Fruit fly (Drosophila melanogaster) whole organism, embryonic: ENCODE measurements around the gene Nf-YC.
A peak's percentile ranks its signal among the peaks of the same experiment; 100 is the strongest.

ENCODE experiments used
- Aef1 ChIP-seq: fragments of 200-800 bp; sonication (Bioruptor generic); IDR thresholded peaks from 3 replicates; pipeline ENCODE4 v1.3.6; 2022; ENCODE audit warnings: missing biosample characterization, missing genetic modification characterization
- Antp ChIP-seq: fragments of 200-800 bp; sonication (Bioruptor generic); optimal IDR thresholded peaks from 3 replicates; lab custom pipeline; 2016; ENCODE audit warnings: missing biosample characterization, missing genetic modification characterization
- CG10267 ChIP-seq: fragments of 200-800 bp; sonication (Bioruptor generic); optimal IDR thresholded peaks from 2 replicates; lab custom pipeline; 2018; ENCODE audit warnings: missing biosample characterization, mild to moderate bottlenecking, missing genetic modification characterization, moderate library complexity
- CG10321 ChIP-seq: fragments of 200-800 bp; sonication (Bioruptor generic); IDR thresholded peaks from 2 replicates; pipeline ENCODE4 v1.3.6; 2022; ENCODE audit warnings: missing biosample characterization, missing genetic modification characterization
- CG10366 ChIP-seq: fragments of 200-800 bp; sonication (Bioruptor generic); IDR thresholded peaks from 2 replicates; pipeline ENCODE4 v1.3.6; 2022; ENCODE audit warnings: missing biosample characterization, missing genetic modification characterization
- CG11085 ChIP-seq: fragments of 200-800 bp; sonication (Bioruptor generic); IDR thresholded peaks from 2 replicates; pipeline ENCODE4 v1.3.6; 2022; ENCODE audit warnings: missing biosample characterization, missing genetic modification characterization
- CG12744 ChIP-seq: fragments of 200-800 bp; sonication (Bioruptor generic); optimal IDR thresholded peaks from 2 replicates; lab custom pipeline; 2016; ENCODE audit warnings: missing biosample characterization, missing genetic modification characterization
- CG14050 ChIP-seq: fragments of 200-800 bp; sonication (Bioruptor generic); IDR thresholded peaks from 3 replicates; pipeline ENCODE4 v1.3.6; 2022; ENCODE audit warnings: missing biosample characterization, missing genetic modification characterization
- CG14710 ChIP-seq: fragments of 200-800 bp; sonication (Bioruptor generic); optimal IDR thresholded peaks from 3 replicates; lab custom pipeline; 2019; ENCODE audit warnings: missing biosample characterization, mild to moderate bottlenecking, missing genetic modification characterization, moderate library complexity
- CG15601 ChIP-seq: fragments of 200-800 bp; sonication (Bioruptor generic); optimal IDR thresholded peaks from 3 replicates; lab custom pipeline; 2019; ENCODE audit warnings: missing biosample characterization, mild to moderate bottlenecking, missing genetic modification characterization, moderate library complexity
- CG2129 ChIP-seq: fragments of 200-800 bp; sonication (Bioruptor generic); IDR thresholded peaks from 2 replicates; pipeline ENCODE4 v1.3.6; 2022; ENCODE audit warnings: missing biosample characterization, missing genetic modification characterization; ENCODE audit not compliant: partially characterized antibody
- CG3838 ChIP-seq: fragments of 200-800 bp; sonication (Bioruptor generic); optimal IDR thresholded peaks from 3 replicates; lab custom pipeline; 2016; ENCODE audit warnings: missing biosample characterization, missing genetic modification characterization
- CG3847 ChIP-seq: fragments of 200-800 bp; sonication (Bioruptor generic); IDR thresholded peaks from 2 replicates; pipeline ENCODE4 v1.3.6; 2022; ENCODE audit warnings: missing biosample characterization, missing genetic modification characterization
- CG7556 ChIP-seq: fragments of 200-800 bp; sonication (Bioruptor generic); optimal IDR thresholded peaks from 2 replicates; lab custom pipeline; 2017; ENCODE audit warnings: missing biosample characterization, mild to moderate bottlenecking, missing genetic modification characterization
- CG7963 ChIP-seq: fragments of 200-800 bp; sonication (Bioruptor generic); IDR thresholded peaks from 3 replicates; pipeline ENCODE4 v1.3.6; 2022; ENCODE audit warnings: missing biosample characterization, missing genetic modification characterization; ENCODE audit not compliant: partially characterized antibody
- CG8359 ChIP-seq: fragments of 200-800 bp; sonication (Bioruptor generic); optimal IDR thresholded peaks from 2 replicates; lab custom pipeline; 2017; ENCODE audit warnings: missing biosample characterization, mild to moderate bottlenecking, missing genetic modification characterization, borderline replicate concordance
- CG8478 ChIP-seq: fragments of >200 bp; optimal IDR thresholded peaks from 2 replicates; lab custom pipeline; 2018
- CG8765 ChIP-seq: fragments of 200-800 bp; sonication (Bioruptor generic); IDR thresholded peaks from 2 replicates; pipeline ENCODE4 v1.3.6; 2022; ENCODE audit warnings: missing biosample characterization, missing genetic modification characterization
- CG9727 ChIP-seq: fragments of 200-800 bp; sonication (Bioruptor generic); optimal IDR thresholded peaks from 3 replicates; lab custom pipeline; 2017; ENCODE audit warnings: missing biosample characterization, mild to moderate bottlenecking, missing genetic modification characterization
- Dip2 ChIP-seq: fragments of 200-800 bp; sonication (Bioruptor generic); IDR thresholded peaks from 2 replicates; pipeline ENCODE4 v1.3.6; 2022; ENCODE audit warnings: missing biosample characterization, missing genetic modification characterization
- Doc2 ChIP-seq: fragments of 200-800 bp; sonication (Bioruptor generic); IDR thresholded peaks from 2 replicates; pipeline ENCODE4 v1.3.6; 2022; ENCODE audit warnings: missing biosample characterization, missing genetic modification characterization
- Dref ChIP-seq: fragments of 200-800 bp; sonication (Bioruptor generic); IDR thresholded peaks from 2 replicates; pipeline ENCODE4 v1.3.6; 2022; ENCODE audit warnings: missing biosample characterization, missing genetic modification characterization
- Hmx ChIP-seq: fragments of 200-800 bp; sonication (Bioruptor generic); optimal IDR thresholded peaks from 2 replicates; lab custom pipeline; 2016; ENCODE audit warnings: missing biosample characterization, missing genetic modification characterization
- Hr39 ChIP-seq: fragments of >200 bp; optimal IDR thresholded peaks from 2 replicates; lab custom pipeline; 2017
- Hr51 ChIP-seq, 2 experiments: fragments of 200-800 bp; sonication (Bioruptor generic); optimal IDR thresholded peaks; 2 replicates in 1 of 2; 3 replicates in 1 of 2; lab custom pipeline; 2016 to 2018; ENCODE audit warnings: missing biosample characterization in 2 of 2, missing genetic modification characterization in 2 of 2, mild to moderate bottlenecking in 1 of 2, moderate library complexity in 1 of 2
- Nf-YA ChIP-seq: fragments of 200-800 bp; sonication (Bioruptor generic); IDR thresholded peaks from 2 replicates; pipeline ENCODE4 v1.3.6; 2022; ENCODE audit warnings: missing biosample characterization, missing genetic modification characterization
- PHDP ChIP-seq: fragments of 200-800 bp; sonication (Bioruptor generic); optimal IDR thresholded peaks from 3 replicates; lab custom pipeline; 2018; ENCODE audit warnings: missing biosample characterization, mild to moderate bottlenecking, missing genetic modification characterization, moderate library complexity
- Sin3A ChIP-seq: fragments of >200 bp; optimal IDR thresholded peaks from 2 replicates; lab custom pipeline; 2018
- Sox100B ChIP-seq: fragments of 200-800 bp; sonication (Bioruptor generic); optimal IDR thresholded peaks from 3 replicates; lab custom pipeline; 2018; ENCODE audit warnings: missing biosample characterization, mild to moderate bottlenecking, missing genetic modification characterization
- TFAM ChIP-seq: fragments of 200-800 bp; sonication (Bioruptor generic); optimal IDR thresholded peaks from 2 replicates; lab custom pipeline; 2017; ENCODE audit warnings: missing biosample characterization, missing genetic modification characterization, inconsistent platforms
- ac ChIP-seq: fragments of 200-800 bp; sonication (Bioruptor generic); optimal IDR thresholded peaks from 3 replicates; lab custom pipeline; 2017; ENCODE audit warnings: missing biosample characterization, mild to moderate bottlenecking, missing genetic modification characterization
- amos ChIP-seq: fragments of 200-800 bp; sonication (Bioruptor generic); IDR thresholded peaks from 2 replicates; pipeline ENCODE4 v1.3.6; 2022; ENCODE audit warnings: missing biosample characterization, missing genetic modification characterization; ENCODE audit not compliant: partially characterized antibody
- btn ChIP-seq: fragments of 200-800 bp; sonication (Bioruptor generic); optimal IDR thresholded peaks from 2 replicates; lab custom pipeline; 2016; ENCODE audit warnings: missing biosample characterization, missing genetic modification characterization
- cad ChIP-seq: fragments of >200 bp; optimal IDR thresholded peaks from 2 replicates; lab custom pipeline; 2017; ENCODE audit warnings: missing biosample characterization, missing genetic modification characterization
- chm ChIP-seq: fragments of 200-800 bp; sonication (Bioruptor generic); IDR thresholded peaks from 2 replicates; pipeline ENCODE4 v1.3.6; 2022; ENCODE audit warnings: missing biosample characterization, missing genetic modification characterization
- gem ChIP-seq: fragments of 200-800 bp; sonication (Bioruptor generic); optimal IDR thresholded peaks from 2 replicates; lab custom pipeline; 2019; ENCODE audit warnings: missing biosample characterization, mild to moderate bottlenecking, missing genetic modification characterization, moderate library complexity
- gro ChIP-seq: fragments of 200-800 bp; sonication (Bioruptor generic); optimal IDR thresholded peaks from 2 replicates; lab custom pipeline; 2016; ENCODE audit warnings: missing biosample characterization, missing genetic modification characterization
- gsb-n ChIP-seq: fragments of 200-800 bp; sonication (Bioruptor generic); optimal IDR thresholded peaks from 3 replicates; lab custom pipeline; 2018; ENCODE audit warnings: missing biosample characterization, mild to moderate bottlenecking, missing genetic modification characterization
- klu ChIP-seq: fragments of 200-800 bp; sonication (Bioruptor generic); IDR thresholded peaks from 2 replicates; pipeline ENCODE4 v1.3.6; 2022; ENCODE audit warnings: missing biosample characterization, missing genetic modification characterization
- lilli ChIP-seq: fragments of 200-800 bp; sonication (Bioruptor generic); optimal IDR thresholded peaks from 3 replicates; lab custom pipeline; 2016; ENCODE audit warnings: missing biosample characterization, missing genetic modification characterization
- lov ChIP-seq, 2 experiments: fragments of 200-800 bp in 1 of 2; fragments of >200 bp in 1 of 2; sonication (Bioruptor generic) in 1 of 2; IDR thresholded peaks in 1 of 2; optimal IDR thresholded peaks in 1 of 2; 2 replicates in 1 of 2; 3 replicates in 1 of 2; pipeline versions ENCODE4 v1.3.6 to Lab custom; 2017 to 2022; ENCODE audit warnings: missing biosample characterization in 1 of 2, missing genetic modification characterization in 1 of 2
- mld ChIP-seq: fragments of 200-800 bp; sonication (Bioruptor generic); IDR thresholded peaks from 3 replicates; pipeline ENCODE4 v1.3.6; 2022; ENCODE audit warnings: missing biosample characterization, missing genetic modification characterization; ENCODE audit not compliant: partially characterized antibody
- nmo ChIP-seq: fragments of 200-800 bp; sonication (Bioruptor generic); optimal IDR thresholded peaks from 2 replicates; lab custom pipeline; 2018; ENCODE audit warnings: missing biosample characterization, mild to moderate bottlenecking, missing genetic modification characterization, moderate library complexity
- oc ChIP-seq: fragments of 200-800 bp; sonication (Bioruptor generic); optimal IDR thresholded peaks from 2 replicates; lab custom pipeline; 2018; ENCODE audit warnings: missing biosample characterization, mild to moderate bottlenecking, missing genetic modification characterization, moderate library complexity
- psq ChIP-seq: fragments of 200-800 bp; sonication (Bioruptor generic); optimal IDR thresholded peaks from 2 replicates; lab custom pipeline; 2017; ENCODE audit warnings: missing biosample characterization, missing genetic modification characterization
- row ChIP-seq: fragments of 200-800 bp; sonication (Bioruptor generic); IDR thresholded peaks from 3 replicates; pipeline ENCODE4 v1.3.6; 2022; ENCODE audit warnings: missing biosample characterization, missing genetic modification characterization
- ttk ChIP-seq: fragments of 200-800 bp; sonication (Bioruptor generic); IDR thresholded peaks from 2 replicates; pipeline ENCODE4 v2.1.2; 2022; ENCODE audit warnings: missing biosample characterization, missing genetic modification characterization
- tup ChIP-seq: fragments of 200-800 bp; sonication (Bioruptor generic); optimal IDR thresholded peaks from 2 replicates; lab custom pipeline; 2016; ENCODE audit warnings: missing biosample characterization, mild to moderate bottlenecking, missing genetic modification characterization, moderate library complexity
- twi ChIP-seq: fragments of 200-800 bp; optimal IDR thresholded peaks from 2 replicates; lab custom pipeline; 2019; ENCODE audit warnings: missing biosample characterization, mild to moderate bottlenecking, missing genetic modification characterization, moderate library complexity
- usp ChIP-seq: fragments of >200 bp; optimal IDR thresholded peaks from 2 replicates; lab custom pipeline; 2017; ENCODE audit warnings: missing biosample characterization, missing genetic modification characterization
- wek ChIP-seq: fragments of 200-800 bp; sonication (Bioruptor generic); optimal IDR thresholded peaks from 3 replicates; lab custom pipeline; 2018; ENCODE audit warnings: missing biosample characterization, mild to moderate bottlenecking, missing genetic modification characterization, moderate library complexity
- yki ChIP-seq: fragments of >200 bp; optimal IDR thresholded peaks from 3 replicates; lab custom pipeline; 2018

Nf-YC gene

DNA sequence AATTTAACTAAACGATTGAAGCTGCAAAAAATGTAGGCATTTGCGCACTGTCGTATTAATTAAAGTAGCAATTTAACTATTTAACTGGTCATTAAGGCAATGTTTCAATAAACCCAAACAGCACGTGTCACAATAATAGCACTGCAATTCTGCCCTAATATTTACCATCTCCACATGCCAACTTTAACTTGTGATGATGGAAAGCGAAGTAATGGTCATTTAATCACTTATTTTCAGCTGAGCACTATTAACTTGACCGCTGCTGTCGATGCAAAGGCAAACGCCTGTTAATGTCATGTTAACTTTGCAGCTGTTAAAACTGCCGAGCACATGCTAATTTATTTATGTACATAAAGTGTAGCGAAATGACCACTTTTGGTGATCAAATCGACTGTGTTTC is 26.5 kb downstream of the Nf-YC start (continued):
- TF ChIP-seq Dip2 (no peak), CG15601 (peak; percentile 37), gsb-n (peak; percentile 52), tup (GFP tag; lab: Kevin White, UChicago) (peak; percentile 55), Sin3A (no peak), cad (no peak), CG10321 (GFP tag; lab: Robert Waterston, UW) (peak; percentile 56), CG7556 (peak; percentile 76), twi (tag; lab: Kevin White, UChicago) (no peak), yki (lab: Kevin White, UChicago) (no peak), psq (GFP tag; lab: Kevin White, UChicago) (peak; percentile 53), CG2129 (no peak), lilli (GFP tag; lab: Kevin White, UChicago) (peak; percentile 84), Hr51 (GFP tag; optimal IDR thresholded peaks at IDR 0.05; lab: Kevin White, UChicago) (peak; percentile 75 to 89), Antp (peak; percentile 76), gem (tag; lab: Kevin White, UChicago) (peak; percentile 88), Sox100B (GFP tag; lab: Kevin White, UChicago) (peak; percentile 66), wek (GFP tag; lab: Kevin White, UChicago) (peak; percentile 76), Hmx (GFP tag; lab: Kevin White, UChicago) (no peak), CG11085 (GFP tag; lab: Robert Waterston, UW) (peak; percentile 60), Doc2 (GFP tag; lab: Robert Waterston, UW) (0 out of 2 replicates have a peak, but pooled peaks have one; percentile 41), CG10366 (GFP tag; lab: Robert Waterston, UW) (peak; percentile 91), gro (peak; percentile 78), btn (GFP tag; lab: Kevin White, UChicago) (peak; percentile 51), CG3838 (GFP tag; lab: Kevin White, UChicago) (peak; percentile 26), Hr39 (lab: Kevin White, UChicago) (no peak), nmo (GFP tag; lab: Kevin White, UChicago) (peak; percentile 79), CG8765 (0 out of 2 replicates have a peak, but pooled peaks have one; percentile 37), Aef1 (GFP tag; lab: Robert Waterston, UW) (peak; percentile 85), row (GFP tag; lab: Robert Waterston, UW) (peak; percentile 84), klu (GFP tag; lab: Robert Waterston, UW) (peak; percentile 72), chm (GFP tag; lab: Robert Waterston, UW) (peak; percentile 73; the same call in 1 of the 2 replicates), Nf-YA (GFP tag; lab: Robert Waterston, UW) (peak; percentile 68), ac (GFP tag; lab: Kevin White, UChicago) (peak; percentile 36), TFAM (GFP tag; lab: Kevin White, UChicago) (no peak), PHDP (tag; lab: Kevin White, UChicago) (peak; percentile 84), CG12744 (GFP tag; lab: Kevin White, UChicago) (peak; percentile 61), CG7963 (GFP tag; lab: Robert Waterston, UW) (no peak), Dref (GFP tag; lab: Robert Waterston, UW) (peak; percentile 25; the same call in 1 of the 2 replicates), oc (peak; percentile 57), lov (optimal IDR thresholded peaks at IDR 0.05; lab: Kevin White, UChicago) (no peak), lov (GFP tag; IDR thresholded peaks at IDR 0.05; lab: Robert Waterston, UW) (peak; percentile 62; the same call in 1 of the 3 replicates), mld (no peak), CG9727 (peak; percentile 67), amos (GFP tag; lab: Robert Waterston, UW) (no peak), usp (GFP tag; lab: Kevin White, UChicago) (no peak), CG10267 (tag; lab: Kevin White, UChicago) (peak; percentile 53), CG14710 (tag; lab: Kevin White, UChicago) (peak; percentile 41), CG14050 (GFP tag; lab: Robert Waterston, UW) (peak; percentile 87), CG3847 (GFP tag; lab: Robert Waterston, UW) (peak; percentile 83), CG8478 (lab: Kevin White, UChicago) (no peak), ttk (GFP tag; lab: Robert Waterston, UW) (peak; percentile 84), CG8359 (GFP tag; lab: Kevin White, UChicago) (no peak)
